Worm (Caenorhabditis elegans) whole organism, early embryonic: ENCODE measurements around the gene C33D9.13.

Source experiments
- ama-1 ChIP-seq: fragments of 150-350 bp; optimal IDR thresholded peaks from 2 replicates; lab custom pipeline; 2014
- pes-1 ChIP-seq: fragments of 200-800 bp; sonication (Bioruptor generic); IDR thresholded peaks from 2 replicates; pipeline ENCODE4 v1.3.6; 2022; ENCODE audit warnings: missing genetic modification reagents, missing genetic modification characterization, missing compliant biosample characterization
- scrt-1 ChIP-seq: fragments of 200-800 bp; sonication (Bioruptor generic); IDR thresholded peaks from 2 replicates; pipeline ENCODE4 v1.3.6; 2022; ENCODE audit warnings: missing genetic modification characterization, missing compliant biosample characterization

- TF ChIP-seq scrt-1 (no peak), pes-1 (GFP tag; lab: Robert Waterston, UW) (no peak), ama-1 (lab: Kevin White, UChicago) (no peak)
These were observed 42.4 kb upstream of the C33D9.13 start, which contains the start of gene T28C6.7 for ce11 chrIV:8827500-8827899.
